Worm (Caenorhabditis elegans): ENCODE data around the gene D2023.6.

ce11 chrV:11856022-11856421 is 28.9 kb downstream of the D2023.6 start:
- TF ChIP-seq dao-5 (tag; optimal IDR thresholded peaks at IDR 0.05) (no peak), W03F9.2 (tag; optimal IDR thresholded peaks at IDR 0.05) (no peak), him-1 (tag; optimal IDR thresholded peaks at IDR 0.05) (no peak)
